Worm (Caenorhabditis elegans): ENCODE data around the gene F32D8.13.

F32D8.13 gene

ce11 chrV:10846893-10847292 lies 49.5 kb downstream of the F32D8.13 start, which contains the start of gene C29A12.6:
TSS of gene C29A12.6 (plus strand) at chrV:10847193.
- TF ChIP-seq W03F9.2 (tag; optimal IDR thresholded peaks at IDR 0.05): no peak
- no peak for TF ChIP-seq him-1 (tag; optimal IDR thresholded peaks at IDR 0.05)
- TF ChIP-seq dao-5 (tag; optimal IDR thresholded peaks at IDR 0.05): no peak
